Fruit fly (Drosophila melanogaster): ENCODE data around the gene yellow-e.

yellow-e gene

DNA sequence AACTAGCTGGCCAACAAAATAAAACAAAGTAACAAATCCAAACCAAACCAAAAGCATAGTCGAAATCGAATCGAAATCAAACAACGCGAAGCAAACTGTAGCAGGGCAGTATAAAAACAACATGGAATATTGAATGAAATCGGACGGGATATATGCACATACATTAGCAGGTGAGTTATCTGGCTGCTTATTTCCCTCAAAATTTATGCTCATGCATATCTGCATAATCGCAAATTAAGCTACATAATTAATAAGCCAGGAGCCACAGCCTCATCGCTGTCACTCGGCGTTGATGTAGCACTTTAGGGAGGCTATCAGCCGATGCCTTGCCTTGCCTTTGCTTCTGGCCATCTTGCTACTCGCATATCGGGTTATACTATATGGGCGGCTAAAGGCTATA, 37.2 kb upstream of the yellow-e start:
- TF ChIP-seq Abd-B (GFP tag; optimal IDR thresholded peaks at IDR 0.05): no peak
- no peak for TF ChIP-seq Rel (GFP tag; optimal IDR thresholded peaks at IDR 0.05)
- no peak for TF ChIP-seq Rel (tag; optimal IDR thresholded peaks at IDR 0.05)
- no peak for TF ChIP-seq dl (GFP tag; optimal IDR thresholded peaks at IDR 0.05; ENCODE audit: insufficient read depth in 1 of 2, partially characterized antibody in 2 of 2)
- no peak for TF ChIP-seq CrebA (GFP tag; optimal IDR thresholded peaks at IDR 0.05; ENCODE audit: borderline replicate concordance)
- no peak for TF ChIP-seq rgr (GFP tag; optimal IDR thresholded peaks at IDR 0.05)

- TF ChIP-seq dmrt93B (GFP tag; optimal IDR thresholded peaks at IDR 0.05): no peak
- peak; percentile 27 for TF ChIP-seq N (GFP tag; optimal IDR thresholded peaks at IDR 0.05)
- peak; percentile 25 for TF ChIP-seq Dfd (GFP tag; optimal IDR thresholded peaks at IDR 0.05)
Observed at dm6 chr3R:13450338-13450737, 35.3 kb upstream of the yellow-e start, which contains the start of gene side-IV. TSS of gene side-IV (plus strand) at chr3R:13450590.

- no peak for TF ChIP-seq Hnf4 (GFP tag; optimal IDR thresholded peaks at IDR 0.05)
- no peak for TF ChIP-seq Hr83 (GFP tag; optimal IDR thresholded peaks at IDR 0.05; ENCODE audit: poor library complexity, severe bottlenecking)
- TF ChIP-seq Jra (GFP tag; optimal IDR thresholded peaks at IDR 0.05): no peak
- no peak for TF ChIP-seq brk (GFP tag; optimal IDR thresholded peaks at IDR 0.05)
- TF ChIP-seq Dif (GFP tag; optimal IDR thresholded peaks at IDR 0.05; ENCODE audit: partially characterized antibody): no peak
- no peak for TF ChIP-seq Rel (GFP tag; optimal IDR thresholded peaks at IDR 0.05)
- no peak for TF ChIP-seq Rel (tag; optimal IDR thresholded peaks at IDR 0.05)
- no peak for TF ChIP-seq sage (GFP tag; optimal IDR thresholded peaks at IDR 0.05)
- no peak for TF ChIP-seq OdsH (GFP tag; optimal IDR thresholded peaks at IDR 0.05)
- no peak for TF ChIP-seq ey (GFP tag; optimal IDR thresholded peaks at IDR 0.05)
- TF ChIP-seq fru (GFP tag; optimal IDR thresholded peaks at IDR 0.05): no peak
- no peak for TF ChIP-seq foxo (GFP tag; optimal IDR thresholded peaks at IDR 0.05)
- no peak for TF ChIP-seq CG32264 (GFP tag; optimal IDR thresholded peaks at IDR 0.05)
Observed at dm6 chr3R:13448354-13448753, 33.3 kb upstream of the yellow-e start.

- TF ChIP-seq sv (GFP tag; optimal IDR thresholded peaks at IDR 0.05) (peak; percentile 40), dmrt93B (GFP tag; optimal IDR thresholded peaks at IDR 0.05) (no peak), rgr (GFP tag; optimal IDR thresholded peaks at IDR 0.05) (no peak), brk (GFP tag; optimal IDR thresholded peaks at IDR 0.05) (no peak)
Observed at dm6 chr3R:13446489-13446888, 31.4 kb upstream of the yellow-e start.

DNA sequence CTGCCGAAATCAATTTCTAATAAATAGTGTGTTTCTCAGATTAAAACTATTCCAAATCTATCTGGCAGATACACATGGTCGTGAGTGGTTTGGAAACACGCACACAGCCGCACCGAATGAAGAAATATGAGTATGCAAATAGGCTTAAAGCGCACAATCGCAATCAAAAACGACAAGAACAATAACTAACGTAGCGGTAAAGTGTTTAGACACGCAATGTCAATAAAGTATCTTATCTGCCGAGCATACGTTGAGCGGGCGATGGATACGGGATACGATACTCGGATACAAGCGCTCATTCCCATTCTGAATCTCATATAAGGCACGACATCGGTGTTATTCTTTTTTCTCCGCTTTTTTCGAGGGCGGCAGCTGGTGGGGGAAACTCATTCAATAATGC, 31.0 kb upstream of the yellow-e start:
- TF ChIP-seq GATAd (GFP tag; optimal IDR thresholded peaks at IDR 0.05) (no peak), foxo (GFP tag; optimal IDR thresholded peaks at IDR 0.05) (no peak), psq (GFP tag; optimal IDR thresholded peaks at IDR 0.05) (no peak), Jra (GFP tag; optimal IDR thresholded peaks at IDR 0.05) (no peak), dmrt93B (GFP tag; optimal IDR thresholded peaks at IDR 0.05) (no peak), ey (GFP tag; optimal IDR thresholded peaks at IDR 0.05) (no peak), br (GFP tag; optimal IDR thresholded peaks at IDR 0.05) (no peak), lola (GFP tag; optimal IDR thresholded peaks at IDR 0.05) (no peak), jim (GFP tag; optimal IDR thresholded peaks at IDR 0.05) (no peak), CG9705 (GFP tag; optimal IDR thresholded peaks at IDR 0.05) (no peak), Dif (GFP tag; optimal IDR thresholded peaks at IDR 0.05; ENCODE audit: partially characterized antibody) (no peak), brk (GFP tag; optimal IDR thresholded peaks at IDR 0.05) (no peak), N (GFP tag; optimal IDR thresholded peaks at IDR 0.05) (no peak), Vsx2 (GFP tag; optimal IDR thresholded peaks at IDR 0.05; ENCODE audit: partially characterized antibody) (no peak), h (GFP tag; optimal IDR thresholded peaks at IDR 0.05) (no peak), fru (GFP tag; optimal IDR thresholded peaks at IDR 0.05) (no peak), usp (GFP tag; optimal IDR thresholded peaks at IDR 0.05) (no peak), Sp1 (GFP tag; optimal IDR thresholded peaks at IDR 0.05) (no peak), dsf (GFP tag; optimal IDR thresholded peaks at IDR 0.05; ENCODE audit: borderline replicate concordance) (no peak)

All from whole organism, wandering third instar larva.